Worm (Caenorhabditis elegans) whole organism, young adult: Measurements from ENCODE around the gene dot-1.5.
A peak's percentile ranks its signal among the peaks of the same experiment; 100 is the strongest.

Experiments
- B0261.1 ChIP-seq: sonication (generic microtip); optimal IDR thresholded peaks from 2 replicates; lab custom pipeline; 2016; ENCODE audit warnings: mild to moderate bottlenecking, missing genetic modification characterization, moderate library complexity, missing compliant biosample characterization
- B0336.3 ChIP-seq: fragments of 200-800 bp; sonication (Bioruptor generic); IDR thresholded peaks from 2 replicates; pipeline ENCODE4 v1.3.6; 2022; ENCODE audit warnings: missing genetic modification characterization, missing compliant biosample characterization
- F10E7.11 ChIP-seq: sonication (generic microtip); optimal IDR thresholded peaks from 2 replicates; lab custom pipeline; 2017; ENCODE audit warnings: mild to moderate bottlenecking, missing genetic modification characterization, moderate library complexity, missing compliant biosample characterization
- F22D6.2 ChIP-seq: sonication (generic microtip); optimal IDR thresholded peaks from 2 replicates; lab custom pipeline; 2016; ENCODE audit warnings: mild to moderate bottlenecking, missing genetic modification characterization, missing compliant biosample characterization
- F33H1.4 ChIP-seq: fragments of 200-800 bp; sonication (Bioruptor generic); IDR thresholded peaks from 2 replicates; pipeline ENCODE4 v1.3.6; 2022; ENCODE audit warnings: missing genetic modification reagents, missing genetic modification characterization, missing compliant biosample characterization
- F52B5.7 ChIP-seq: sonication (generic microtip); optimal IDR thresholded peaks from 2 replicates; lab custom pipeline; 2016; ENCODE audit warnings: mild to moderate bottlenecking, missing genetic modification characterization, missing compliant biosample characterization
- F57A8.1 ChIP-seq: fragments of 200-800 bp; sonication (Bioruptor generic); optimal IDR thresholded peaks from 2 replicates; lab custom pipeline; 2018; ENCODE audit warnings: mild to moderate bottlenecking, missing genetic modification characterization, moderate library complexity, missing compliant biosample characterization
- K11D2.4 ChIP-seq: fragments of 200-800 bp; sonication (Bioruptor generic); IDR thresholded peaks from 2 replicates; pipeline ENCODE4 v1.3.6; 2022; ENCODE audit warnings: missing genetic modification reagents, missing genetic modification characterization, missing compliant biosample characterization
- K12H6.12 ChIP-seq: fragments of 200-800 bp; sonication (Bioruptor generic); optimal IDR thresholded peaks from 2 replicates; lab custom pipeline; 2018; ENCODE audit warnings: mild to moderate bottlenecking, missing genetic modification characterization, missing compliant biosample characterization
- T07F8.4 ChIP-seq: sonication (generic microtip); optimal IDR thresholded peaks from 2 replicates; lab custom pipeline; 2016; ENCODE audit warnings: mild to moderate bottlenecking, missing genetic modification characterization, moderate library complexity, missing compliant biosample characterization
- Y53F4B.3 ChIP-seq: fragments of 200-800 bp; sonication (Bioruptor generic); IDR thresholded peaks from 2 replicates; pipeline ENCODE4 v1.3.6; 2022; ENCODE audit warnings: missing genetic modification reagents, missing genetic modification characterization, missing compliant biosample characterization
- Y56A3A.18 ChIP-seq: fragments of 200-800 bp; sonication (Bioruptor generic); IDR thresholded peaks from 2 replicates; pipeline ENCODE4 v1.3.6; 2022; ENCODE audit warnings: missing genetic modification reagents, missing genetic modification characterization, missing compliant biosample characterization
- ZK185.1 ChIP-seq: sonication (generic microtip); optimal IDR thresholded peaks from 2 replicates; lab custom pipeline; 2016; ENCODE audit warnings: mild to moderate bottlenecking, missing genetic modification characterization, missing compliant biosample characterization; ENCODE audit not compliant: poor library complexity, severe bottlenecking
- atf-7 ChIP-seq: sonication (generic microtip); optimal IDR thresholded peaks from 2 replicates; lab custom pipeline; 2017; ENCODE audit warnings: mild to moderate bottlenecking, missing genetic modification characterization, missing compliant biosample characterization
- bed-2 ChIP-seq: fragments of 200-800 bp; sonication (Bioruptor generic); IDR thresholded peaks from 2 replicates; pipeline ENCODE4 v1.3.6; 2022; ENCODE audit warnings: missing genetic modification reagents, missing genetic modification characterization, missing compliant biosample characterization
- ccch-3 ChIP-seq: fragments of 200-800 bp; sonication (Bioruptor generic); optimal IDR thresholded peaks from 2 replicates; lab custom pipeline; 2018; ENCODE audit warnings: mild to moderate bottlenecking, missing genetic modification characterization, missing compliant biosample characterization
- cebp-1 ChIP-seq, 2 experiments: fragments of 200-800 bp in 1 of 2; sonication (Bioruptor generic) in 1 of 2; sonication (generic microtip) in 1 of 2; IDR thresholded peaks in 1 of 2; optimal IDR thresholded peaks in 1 of 2; 2 replicates each; pipeline versions ENCODE4 v1.3.6 to Lab custom; 2017 to 2022; ENCODE audit warnings: missing compliant biosample characterization in 2 of 2, missing genetic modification characterization in 2 of 2, mild to moderate bottlenecking in 1 of 2, missing genetic modification reagents in 1 of 2, moderate library complexity in 1 of 2
- ceh-27 ChIP-seq: fragments of 200-800 bp; sonication (Bioruptor generic); optimal IDR thresholded peaks from 2 replicates; lab custom pipeline; 2018; ENCODE audit warnings: mild to moderate bottlenecking, missing genetic modification characterization, moderate library complexity, missing compliant biosample characterization
- chd-7 ChIP-seq: sonication (generic microtip); optimal IDR thresholded peaks from 2 replicates; lab custom pipeline; 2016; ENCODE audit warnings: mild to moderate bottlenecking, missing genetic modification characterization, moderate library complexity, missing compliant biosample characterization
- efl-1 ChIP-seq: fragments of 150-350 bp; optimal IDR thresholded peaks from 2 replicates; lab custom pipeline; 2014; ENCODE audit warnings: missing biosample characterization, missing genetic modification reagents, missing genetic modification characterization
- egl-18 ChIP-seq: fragments of 200-800 bp; sonication (Bioruptor generic); IDR thresholded peaks from 2 replicates; pipeline ENCODE4 v1.3.6; 2022; ENCODE audit warnings: missing genetic modification reagents, missing genetic modification characterization, missing compliant biosample characterization
- egl-44 ChIP-seq: fragments of 200-800 bp; sonication (Bioruptor generic); IDR thresholded peaks from 2 replicates; pipeline ENCODE4 v1.3.6; 2022; ENCODE audit warnings: missing genetic modification reagents, missing genetic modification characterization, missing compliant biosample characterization
- ets-4 ChIP-seq: fragments of 200-800 bp; sonication (Bioruptor generic); optimal IDR thresholded peaks from 2 replicates; lab custom pipeline; 2018; ENCODE audit warnings: mild to moderate bottlenecking, missing genetic modification characterization, missing compliant biosample characterization
- gei-17 ChIP-seq: fragments of 200-800 bp; sonication (Bioruptor generic); optimal IDR thresholded peaks from 2 replicates; lab custom pipeline; 2018; ENCODE audit warnings: mild to moderate bottlenecking, missing genetic modification characterization, missing compliant biosample characterization
- let-526 ChIP-seq: fragments of 200-800 bp; sonication (Bioruptor generic); IDR thresholded peaks from 2 replicates; pipeline ENCODE4 v1.3.6; 2022; ENCODE audit warnings: missing genetic modification reagents, missing genetic modification characterization, missing compliant biosample characterization
- lin-26 ChIP-seq: fragments of 200-800 bp; sonication (Bioruptor generic); IDR thresholded peaks from 2 replicates; pipeline ENCODE4 v1.3.6; 2022; ENCODE audit warnings: missing genetic modification reagents, missing genetic modification characterization, missing compliant biosample characterization
- lin-35 ChIP-seq, 3 experiments: fragments of 150-350 bp in 2 of 3; sonication (generic microtip) in 1 of 3; optimal IDR thresholded peaks; 2 replicates each; lab custom pipeline; 2014 to 2018; ENCODE audit warnings: missing biosample characterization in 3 of 3, missing genetic modification characterization in 3 of 3, missing genetic modification reagents in 3 of 3
- lin-40 ChIP-seq: sonication (generic microtip); optimal IDR thresholded peaks from 2 replicates; lab custom pipeline; 2016; ENCODE audit warnings: missing genetic modification characterization, mild to moderate bottlenecking, missing compliant biosample characterization, missing genotype, missing genetic modification reagents
- lir-1 ChIP-seq: fragments of 200-800 bp; sonication (Bioruptor generic); conservative IDR thresholded peaks from 2 replicates; pipeline ENCODE4 v1.3.6; 2022; ENCODE audit warnings: missing genetic modification reagents, missing genetic modification characterization, missing compliant biosample characterization
- madf-10 ChIP-seq: sonication (generic microtip); optimal IDR thresholded peaks from 2 replicates; lab custom pipeline; 2016; ENCODE audit warnings: mild to moderate bottlenecking, missing genetic modification characterization, missing compliant biosample characterization
- madf-6 ChIP-seq: fragments of 200-800 bp; sonication (Bioruptor generic); IDR thresholded peaks from 2 replicates; pipeline ENCODE4 v1.3.6; 2022; ENCODE audit warnings: missing genetic modification reagents, missing genetic modification characterization, missing compliant biosample characterization
- madf-8 ChIP-seq: fragments of 200-800 bp; sonication (Bioruptor generic); conservative IDR thresholded peaks from 2 replicates; pipeline ENCODE4 v1.3.6; 2022; ENCODE audit warnings: missing genetic modification reagents, missing genetic modification characterization, missing compliant biosample characterization
- mel-28 ChIP-seq: sonication (generic microtip); optimal IDR thresholded peaks from 2 replicates; lab custom pipeline; 2016; ENCODE audit warnings: borderline replicate concordance, mild to moderate bottlenecking, missing genetic modification characterization, missing compliant biosample characterization
- nhr-80 ChIP-seq: sonication (generic microtip); optimal IDR thresholded peaks from 2 replicates; lab custom pipeline; 2016; ENCODE audit warnings: missing genetic modification characterization, missing compliant biosample characterization
- nhr-90 ChIP-seq: sonication (generic microtip); optimal IDR thresholded peaks from 2 replicates; lab custom pipeline; 2016; ENCODE audit warnings: missing genotype, mild to moderate bottlenecking, missing genetic modification characterization, missing compliant biosample characterization
- rcor-1 ChIP-seq: fragments of 200-800 bp; sonication (Bioruptor generic); IDR thresholded peaks from 2 replicates; pipeline ENCODE4 v1.3.6; 2022; ENCODE audit warnings: missing genetic modification reagents, missing genetic modification characterization, missing compliant biosample characterization
- snpc-1.3 ChIP-seq: sonication (generic microtip); optimal IDR thresholded peaks from 2 replicates; lab custom pipeline; 2017; ENCODE audit warnings: missing genetic modification characterization, mild to moderate bottlenecking, missing compliant biosample characterization, antibody characterized with exemption, moderate library complexity, missing genotype, missing genetic modification reagents; ENCODE audit not compliant: insufficient read depth
- snpc-4 ChIP-seq, 5 experiments: fragments of 150-350 bp in 1 of 5; sonication (generic microtip) in 4 of 5; optimal IDR thresholded peaks; 2 replicates each; lab custom pipeline; 2014 to 2018; ENCODE audit warnings: missing genetic modification characterization in 5 of 5, missing biosample characterization in 3 of 5, antibody characterized with exemption in 2 of 5, mild to moderate bottlenecking in 2 of 5, missing compliant biosample characterization in 2 of 5, missing genotype in 2 of 5, moderate library complexity in 2 of 5, missing genetic modification reagents in 1 of 5
- somi-1 ChIP-seq: fragments of 200-800 bp; sonication (Bioruptor generic); optimal IDR thresholded peaks from 2 replicates; lab custom pipeline; 2018; ENCODE audit warnings: mild to moderate bottlenecking, missing genetic modification characterization, missing compliant biosample characterization
- tbp1 ChIP-seq: fragments of 200-800 bp; sonication (Bioruptor generic); optimal IDR thresholded peaks from 2 replicates; lab custom pipeline; 2018; ENCODE audit warnings: mild to moderate bottlenecking, missing genetic modification characterization, missing compliant biosample characterization
- tlf-1 ChIP-seq: fragments of 200-800 bp; sonication (Bioruptor generic); optimal IDR thresholded peaks from 2 replicates; lab custom pipeline; 2018; ENCODE audit warnings: mild to moderate bottlenecking, missing genetic modification characterization, missing compliant biosample characterization
- zfh-2 ChIP-seq: fragments of 200-800 bp; sonication (Bioruptor generic); conservative IDR thresholded peaks from 2 replicates; pipeline ENCODE4 v1.3.6; 2022; ENCODE audit warnings: missing genetic modification reagents, missing genetic modification characterization, missing compliant biosample characterization
- zim-3 ChIP-seq: sonication (generic microtip); optimal IDR thresholded peaks from 2 replicates; lab custom pipeline; 2017; ENCODE audit warnings: mild to moderate bottlenecking, missing genetic modification characterization, moderate library complexity, missing compliant biosample characterization
- ztf-26 ChIP-seq: sonication (generic microtip); optimal IDR thresholded peaks from 2 replicates; lab custom pipeline; 2017; ENCODE audit warnings: missing genetic modification characterization, missing compliant biosample characterization
- ztf-6 ChIP-seq: fragments of 200-800 bp; sonication (Bioruptor generic); IDR thresholded peaks from 2 replicates; pipeline ENCODE4 v1.3.6; 2022; ENCODE audit warnings: missing genetic modification reagents, missing genetic modification characterization, missing compliant biosample characterization

Gene dot-1.5

DNA sequence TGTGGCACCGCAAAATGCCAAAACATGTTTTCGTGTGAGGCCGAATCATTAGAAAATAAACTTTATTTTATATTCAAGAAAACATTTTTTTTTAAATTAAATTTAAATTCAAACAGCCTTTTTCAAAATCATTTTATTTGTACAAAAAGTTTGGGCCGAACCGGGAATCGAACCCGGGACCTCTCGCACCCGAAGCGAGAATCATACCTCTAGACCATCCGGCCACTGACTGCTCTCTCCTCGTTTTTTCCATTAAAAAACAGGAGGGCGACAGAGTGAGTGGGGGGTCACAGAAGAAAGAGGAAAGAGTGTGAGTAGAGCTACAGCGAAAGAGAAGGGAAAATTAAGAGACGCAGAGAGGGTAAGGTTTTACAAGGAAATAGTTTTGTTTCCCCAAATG lies 36.6 kb upstream of the dot-1.5 start (continued):
- 0 out of 2 replicates have a peak, but pooled peaks have one; percentile 24 for TF ChIP-seq Y53F4B.3 (GFP tag; lab: Robert Waterston, UW)
- TF ChIP-seq ztf-6 (GFP tag; lab: Robert Waterston, UW) = no peak
- TF ChIP-seq bed-2 (GFP tag; lab: Robert Waterston, UW) = no peak
- no peak for TF ChIP-seq zim-3
- TF ChIP-seq ccch-3 (GFP tag; lab: Kevin White, UChicago) = peak; percentile 38
- TF ChIP-seq egl-18 (GFP tag; lab: Robert Waterston, UW) = no peak
- no peak for TF ChIP-seq efl-1 (GFP tag; lab: Kevin White, UChicago)
- peak; percentile 68; the same call in 1 of the 2 replicates for TF ChIP-seq let-526 (GFP tag; lab: Robert Waterston, UW)
- TF ChIP-seq atf-7 = peak; percentile 59

DNA sequence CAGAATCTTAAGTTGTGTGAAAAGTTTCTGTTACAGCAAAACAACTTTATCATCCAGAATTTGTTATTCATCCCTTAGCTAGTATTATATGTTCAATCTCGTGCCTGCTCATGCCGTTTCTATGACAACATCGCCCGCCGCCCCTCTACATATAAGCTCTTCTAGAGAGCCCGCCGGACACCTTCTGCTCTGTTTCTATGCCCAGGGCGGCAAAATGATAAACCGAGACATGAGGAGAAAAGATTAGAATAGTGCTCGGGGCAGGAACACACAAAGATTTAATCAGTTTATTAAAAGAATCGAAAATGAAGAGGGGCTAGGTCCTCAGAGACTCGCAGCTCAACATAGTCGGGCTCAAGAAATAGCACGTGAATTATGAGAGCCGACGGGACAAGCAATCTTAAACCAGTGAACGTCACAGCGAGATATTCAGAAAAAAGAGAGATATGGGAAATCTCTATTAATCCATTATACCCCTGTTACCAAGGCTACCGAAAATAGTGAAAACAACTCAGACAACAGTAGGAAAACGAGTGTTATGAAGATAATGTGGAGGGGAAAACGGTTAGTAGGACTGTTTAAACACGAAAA lies 28.7 kb upstream of the dot-1.5 start:
- TF ChIP-seq B0336.3 (GFP tag; lab: Robert Waterston, UW) (peak; percentile 83), lin-26 (GFP tag; lab: Robert Waterston, UW) (no peak), ZK185.1 (tag; lab: Kevin White, UChicago) (peak; percentile 85), egl-44 (GFP tag; lab: Robert Waterston, UW) (no peak), nhr-80 (peak; percentile 50), snpc-1.3 (tag; lab: Kevin White, UChicago) (no peak), cebp-1 (GFP tag; IDR thresholded peaks at IDR 0.05; lab: Robert Waterston, UW) (no peak), cebp-1 (tag; optimal IDR thresholded peaks at IDR 0.05; lab: Kevin White, UChicago) (peak; percentile 80), rcor-1 (peak; percentile 62; the same call in 1 of the 2 replicates), somi-1 (GFP tag; lab: Kevin White, UChicago) (peak; percentile 61), lin-40 (tag; lab: Kevin White, UChicago) (peak; percentile 91), madf-6 (GFP tag; lab: Robert Waterston, UW) (no peak), K11D2.4 (peak; percentile 85), nhr-90 (tag; lab: Kevin White, UChicago) (peak; percentile 10), lir-1 (no peak), F22D6.2 (tag; lab: Kevin White, UChicago) (peak; percentile 37), lin-35 (GFP tag; optimal IDR thresholded peaks at IDR 0.05; lab: Kevin White, UChicago) (peak in 1 of 3 experiments; percentile 81), ets-4 (GFP tag; lab: Kevin White, UChicago) (peak; percentile 9), ceh-27 (peak; percentile 45), zfh-2 (GFP tag; lab: Robert Waterston, UW) (peak; percentile 77), snpc-4 (GFP tag; optimal IDR thresholded peaks at IDR 0.05; lab: Kevin White, UChicago) (no peak), snpc-4 (tag; optimal IDR thresholded peaks at IDR 0.05; lab: Kevin White, UChicago) (peak in 2 of 4 experiments; percentile 15 to 29), F57A8.1 (GFP tag; lab: Kevin White, UChicago) (peak; percentile 43), Y56A3A.18 (GFP tag; lab: Robert Waterston, UW) (peak; percentile 90; the same call in 1 of the 2 replicates), K12H6.12 (tag; lab: Kevin White, UChicago) (peak; percentile 63), chd-7 (tag; lab: Kevin White, UChicago) (peak; percentile 9), F10E7.11 (tag; lab: Kevin White, UChicago) (peak; percentile 31), T07F8.4 (tag; lab: Kevin White, UChicago) (no peak), madf-8 (GFP tag; lab: Robert Waterston, UW) (no peak), mel-28 (tag; lab: Kevin White, UChicago) (no peak), F52B5.7 (no peak), gei-17 (GFP tag; lab: Kevin White, UChicago) (peak; percentile 94), madf-10 (tag; lab: Kevin White, UChicago) (peak; percentile 51), ztf-26 (tag; lab: Kevin White, UChicago) (peak; percentile 41), B0261.1 (tag; lab: Kevin White, UChicago) (peak; percentile 40), tbp1 (GFP tag; lab: Kevin White, UChicago) (peak; percentile 61), F33H1.4 (GFP tag; lab: Robert Waterston, UW) (no peak), atf-7 (peak; percentile 57), tlf-1 (GFP tag; lab: Kevin White, UChicago) (peak; percentile 72)
